Worm (Caenorhabditis elegans) whole organism, young adult: ENCODE data around the gene fbxc-43.

Source experiments
- cebp-2 ChIP-seq: fragments of 200-800 bp; sonication (Bioruptor generic); IDR thresholded peaks from 2 replicates; pipeline ENCODE4 v1.3.6; 2022; ENCODE audit warnings: missing genetic modification characterization, missing compliant biosample characterization
- him-1 ChIP-seq: sonication (generic microtip); optimal IDR thresholded peaks from 2 replicates; lab custom pipeline; 2016; ENCODE audit warnings: missing genotype, missing genetic modification reagents, missing genetic modification characterization, missing compliant biosample characterization

DNA sequence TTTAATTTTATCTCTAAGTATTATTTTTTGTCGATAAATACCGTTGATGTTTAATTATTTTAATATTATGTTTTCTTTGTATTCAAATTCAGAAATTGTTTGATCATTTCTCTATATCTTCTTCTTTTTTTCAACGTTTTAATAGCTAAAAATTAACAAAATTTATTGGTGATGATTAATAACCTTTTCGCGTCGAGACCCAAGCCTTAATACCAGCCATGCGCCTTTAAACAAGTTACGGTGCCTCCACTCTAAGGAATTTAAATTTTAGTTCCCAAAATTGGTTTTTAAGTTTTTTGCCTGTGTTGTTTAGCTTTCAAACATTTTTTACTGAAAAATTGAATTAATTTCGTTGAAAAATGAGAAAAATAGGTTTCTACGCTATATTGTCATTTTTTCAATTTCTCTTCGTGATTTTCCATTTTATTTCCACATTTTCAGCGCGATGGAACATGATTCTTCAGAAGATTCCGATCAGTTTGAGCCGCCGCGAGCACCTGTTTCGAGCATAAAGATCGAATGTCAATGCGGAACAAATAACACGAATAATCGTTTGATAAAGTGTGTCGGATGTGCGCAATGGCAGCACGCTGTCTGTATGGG lies 6.6 kb downstream of the fbxc-43 start, which contains the start of gene C16A11.3:
- TF ChIP-seq him-1 (tag; lab: Kevin White, UChicago): peak; percentile 34
- no peak for TF ChIP-seq cebp-2
